Worm (Caenorhabditis elegans): ENCODE data around the gene srv-28.

DNA sequence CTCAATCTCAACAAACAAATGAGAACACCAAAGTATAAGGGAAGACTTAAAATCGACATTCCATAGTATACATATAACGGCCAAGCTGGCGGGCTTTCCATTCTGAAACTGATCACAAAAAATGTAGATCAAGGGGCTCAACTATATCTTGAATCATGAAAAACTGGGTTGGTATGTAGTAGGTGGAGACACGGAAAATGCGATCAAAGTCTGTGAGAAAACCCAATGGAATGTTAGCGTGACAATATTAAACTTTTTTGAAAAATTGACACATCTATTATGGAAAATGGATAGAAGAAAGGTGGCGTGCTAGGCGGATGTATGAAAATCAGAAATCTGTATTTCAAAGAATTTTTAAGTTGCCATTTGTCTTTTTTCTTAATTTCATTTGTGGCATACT, at the start of gene srv-28:
- TF ChIP-seq flt-1 (GFP tag; IDR thresholded peaks at IDR 0.05) (no peak), tab-1 (GFP tag; IDR thresholded peaks at IDR 0.05) (no peak), cog-1 (tag; optimal IDR thresholded peaks at IDR 0.05) (no peak), T22C8.4 (GFP tag; IDR thresholded peaks at IDR 0.05) (no peak), klf-2 (GFP tag; conservative IDR thresholded peaks at IDR 0.05) (no peak), ztf-23 (GFP tag; IDR thresholded peaks at IDR 0.05) (no peak), ref-1 (GFP tag; conservative IDR thresholded peaks at IDR 0.05) (no peak)
